Fruit fly (Drosophila melanogaster): ENCODE measurements around the gene CG10237.

The CG10237 gene

DNA sequence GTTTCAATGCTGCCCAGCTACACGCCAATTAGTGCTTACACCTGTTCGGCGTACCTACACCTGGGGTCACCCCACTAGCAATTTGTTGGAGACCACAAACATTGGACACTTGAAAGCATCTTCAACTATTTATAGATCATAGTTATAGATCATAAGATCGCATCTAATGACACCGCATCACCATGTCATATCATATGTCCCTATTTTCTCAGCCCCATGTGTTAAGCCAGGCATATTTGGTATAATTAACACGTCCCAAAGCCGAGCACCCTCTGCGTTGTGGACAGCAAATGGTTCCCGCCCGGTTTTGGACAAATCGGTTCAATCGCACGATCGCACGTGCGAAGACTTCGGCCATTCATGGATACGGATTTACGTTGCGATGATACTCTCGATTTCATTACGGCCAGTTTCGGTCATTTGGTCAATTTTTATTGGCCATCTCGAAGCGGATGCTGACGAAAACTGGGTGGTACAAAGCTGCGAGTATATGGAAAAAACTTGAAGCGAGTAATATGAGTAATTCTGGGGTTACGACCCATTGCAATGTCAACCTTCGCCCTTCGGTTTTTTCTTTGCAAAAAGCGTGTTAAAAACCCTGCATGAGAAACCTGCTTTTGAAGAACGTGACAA is 2.8 kb downstream of the CG10237 start (continued):
- TF ChIP-seq dmrt99B (tag; optimal IDR thresholded peaks at IDR 0.05) (peak; percentile 92), gem (tag; optimal IDR thresholded peaks at IDR 0.05) (peak; percentile 84), CG9932 (GFP tag; IDR thresholded peaks at IDR 0.05) (peak; percentile 63), CG7786 (GFP tag; optimal IDR thresholded peaks at IDR 0.05) (peak; percentile 74), corto (GFP tag; optimal IDR thresholded peaks at IDR 0.05) (no peak), ATbp (GFP tag; optimal IDR thresholded peaks at IDR 0.05) (peak; percentile 76), unpg (GFP tag; optimal IDR thresholded peaks at IDR 0.05) (peak; percentile 85), Lim3 (GFP tag; IDR thresholded peaks at IDR 0.05) (peak; percentile 66; the same call in 1 of the 2 replicates), CG15479 (GFP tag; optimal IDR thresholded peaks at IDR 0.05) (no peak), Vsx1 (GFP tag; optimal IDR thresholded peaks at IDR 0.05) (peak; percentile 67), Ptx1 (GFP tag; IDR thresholded peaks at IDR 0.05) (peak; percentile 79), Ets65A (GFP tag) (peak; percentile 97), D19B (GFP tag; optimal IDR thresholded peaks at IDR 0.05) (peak; percentile 23), HLHmδ (GFP tag; optimal IDR thresholded peaks at IDR 0.05) (no peak), ftz-f1 (GFP tag; optimal IDR thresholded peaks at IDR 0.05) (no peak), CG7357 (GFP tag; IDR thresholded peaks at IDR 0.05) (peak; percentile 45; the same call in 1 of the 3 replicates), D (optimal IDR thresholded peaks at IDR 0.05) (no peak), D (GFP tag; optimal IDR thresholded peaks at IDR 0.05) (peak; percentile 66), ind (GFP tag; optimal IDR thresholded peaks at IDR 0.05) (peak; percentile 77), gsb-n (tag; optimal IDR thresholded peaks at IDR 0.05) (peak; percentile 89), Dbx (GFP tag; IDR thresholded peaks at IDR 0.05) (peak; percentile 89), Atf-2 (GFP tag; optimal IDR thresholded peaks at IDR 0.05) (peak; percentile 44), trem (tag; optimal IDR thresholded peaks at IDR 0.05) (peak; percentile 65), MESR4 (GFP tag; optimal IDR thresholded peaks at IDR 0.05) (no peak), wek (GFP tag; optimal IDR thresholded peaks at IDR 0.05) (peak; percentile 64), dysf (GFP tag; IDR thresholded peaks at IDR 0.05) (peak; percentile 84), CG2875 (GFP tag; optimal IDR thresholded peaks at IDR 0.05) (peak; percentile 85), Sox102F (GFP tag; optimal IDR thresholded peaks at IDR 0.05) (peak; percentile 87), CG4617 (GFP tag; optimal IDR thresholded peaks at IDR 0.05; ENCODE audit: borderline replicate concordance) (no peak), CG13296 (GFP tag; optimal IDR thresholded peaks at IDR 0.05) (peak; percentile 56), Lhr (GFP tag; optimal IDR thresholded peaks at IDR 0.05) (peak; percentile 57), CG7839 (tag; optimal IDR thresholded peaks at IDR 0.05) (peak; percentile 83), PHDP (tag; optimal IDR thresholded peaks at IDR 0.05) (peak; percentile 81), Gsc (GFP tag; IDR thresholded peaks at IDR 0.05) (0 out of 2 replicates have a peak, but pooled peaks have one; percentile 36), vnd (GFP tag; IDR thresholded peaks at IDR 0.05; ENCODE audit: partially characterized antibody) (no peak), Ravus (GFP tag; IDR thresholded peaks at IDR 0.05) (0 out of 2 replicates have a peak, but pooled peaks have one; percentile 8), CG1529 (GFP tag; optimal IDR thresholded peaks at IDR 0.05) (peak; percentile 47), CG18764 (GFP tag; optimal IDR thresholded peaks at IDR 0.05) (peak; percentile 22), zfh1 (GFP tag; IDR thresholded peaks at IDR 0.05) (peak; percentile 41; the same call in 2 of the 3 replicates), CG17829 (tag; optimal IDR thresholded peaks at IDR 0.05) (peak; percentile 67), hth (optimal IDR thresholded peaks at IDR 0.05) (no peak), CG30403 (GFP tag; optimal IDR thresholded peaks at IDR 0.05) (peak; percentile 91), CG10431 (GFP tag; optimal IDR thresholded peaks at IDR 0.05) (no peak), onecut (GFP tag; IDR thresholded peaks at IDR 0.05) (peak; percentile 90), Trl (optimal IDR thresholded peaks at IDR 0.05) (no peak), Trl (GFP tag; optimal IDR thresholded peaks at IDR 0.05) (peak; percentile 59), Doc2 (GFP tag; IDR thresholded peaks at IDR 0.05) (no peak), cad (GFP tag; optimal IDR thresholded peaks at IDR 0.05) (no peak), CG33557 (GFP tag; optimal IDR thresholded peaks at IDR 0.05) (peak; percentile 45), Fer3 (tag; optimal IDR thresholded peaks at IDR 0.05) (peak; percentile 67)
